In the genomic region with DNA sequence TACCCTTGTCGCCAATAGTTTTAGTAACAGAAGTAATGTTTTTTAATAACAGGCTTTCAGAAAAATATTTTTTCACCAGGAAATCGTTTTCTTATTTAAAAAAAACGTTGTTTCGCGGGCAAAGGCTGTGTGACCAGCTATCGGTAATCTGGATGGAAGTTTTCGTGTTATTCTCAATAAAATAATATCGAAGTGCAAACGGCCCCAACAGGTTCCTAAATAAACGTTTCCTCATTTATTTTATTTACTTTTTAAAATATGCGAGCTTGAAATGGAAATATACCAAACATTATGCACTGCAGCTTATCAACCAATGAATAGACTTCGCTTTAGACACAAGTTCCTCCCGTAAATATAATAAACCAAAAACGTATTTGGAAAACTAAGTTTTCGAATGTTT, we compare ENCODE assay signal across 1 fruit fly cellular context.
TF ChIP-seq lines count a peak whose summit lies in the region.

A gene (plus strand): TSS at position 167 of the 400 bp plus-strand sequence.

TF ChIP-seq in whole organism, embryonic, 481 proteins besides CTCF, POLR2A, EP300 and RAD21 (continued from another document and continues in another):
- TF ChIP-seq lilli (GFP tag; optimal IDR thresholded peaks at IDR 0.05; lab: Kevin White, UChicago) (no peak), Pdp1 (GFP tag; optimal IDR thresholded peaks at IDR 0.05; lab: Kevin White, UChicago) (no peak), D19A (tag; optimal IDR thresholded peaks at IDR 0.05; lab: Kevin White, UChicago) (no peak), jigr1 (GFP tag; IDR thresholded peaks at IDR 0.05; lab: Robert Waterston, UW) (no peak), CG33557 (GFP tag; optimal IDR thresholded peaks at IDR 0.05; lab: Kevin White, UChicago) (no peak), ftz-f1 (GFP tag; optimal IDR thresholded peaks at IDR 0.05; lab: Kevin White, UChicago) (no peak), mld (GFP tag; IDR thresholded peaks at IDR 0.05; lab: Robert Waterston, UW; ENCODE audit: partially characterized antibody) (no peak), cas (GFP tag; IDR thresholded peaks at IDR 0.05; lab: Robert Waterston, UW) (no peak), CoRest (tag; optimal IDR thresholded peaks at IDR 0.05; lab: Kevin White, UChicago) (peak; percentile 16), pzg (GFP tag; optimal IDR thresholded peaks at IDR 0.05; lab: Kevin White, UChicago) (peak; percentile 61), sima (GFP tag; optimal IDR thresholded peaks at IDR 0.05; lab: Kevin White, UChicago) (no peak), amos (GFP tag; IDR thresholded peaks at IDR 0.05; lab: Robert Waterston, UW; ENCODE audit: partially characterized antibody) (no peak; the same call in 1 of the 2 replicates), peb (GFP tag; IDR thresholded peaks at IDR 0.05; lab: Robert Waterston, UW) (no peak), Dref (GFP tag; IDR thresholded peaks at IDR 0.05; lab: Robert Waterston, UW) (peak; percentile 73), cato (GFP tag; optimal IDR thresholded peaks at IDR 0.05; lab: Kevin White, UChicago; ENCODE audit: borderline replicate concordance) (no peak), H15 (GFP tag; IDR thresholded peaks at IDR 0.05; lab: Robert Waterston, UW) (no peak), CG2129 (GFP tag; IDR thresholded peaks at IDR 0.05; lab: Robert Waterston, UW; ENCODE audit: partially characterized antibody) (no peak), CG4424 (GFP tag; optimal IDR thresholded peaks at IDR 0.05; lab: Kevin White, UChicago) (no peak), CG10209 (GFP tag; optimal IDR thresholded peaks at IDR 0.05; lab: Kevin White, UChicago) (no peak), chif (GFP tag; optimal IDR thresholded peaks at IDR 0.05; lab: Kevin White, UChicago) (no peak), insv (GFP tag; optimal IDR thresholded peaks at IDR 0.05; lab: Kevin White, UChicago) (no peak), B-H1 (GFP tag; IDR thresholded peaks at IDR 0.05; lab: Robert Waterston, UW) (no peak), Hmx (GFP tag; optimal IDR thresholded peaks at IDR 0.05; lab: Kevin White, UChicago) (no peak), CG6791 (GFP tag; IDR thresholded peaks at IDR 0.05; lab: Robert Waterston, UW; ENCODE audit: partially characterized antibody) (peak; percentile 57; the same call in 2 of the 3 replicates), MBD-R2 (GFP tag; IDR thresholded peaks at IDR 0.05; lab: Robert Waterston, UW) (peak; percentile 57), CG10366 (GFP tag; IDR thresholded peaks at IDR 0.05; lab: Robert Waterston, UW) (no peak), CG10267 (tag; optimal IDR thresholded peaks at IDR 0.05; lab: Kevin White, UChicago) (peak; percentile 63), CG7372 (GFP tag; IDR thresholded peaks at IDR 0.05; lab: Robert Waterston, UW) (no peak), H2.0 (GFP tag; IDR thresholded peaks at IDR 0.05; lab: Robert Waterston, UW) (no peak), Atf3 (GFP tag; optimal IDR thresholded peaks at IDR 0.05; lab: Kevin White, UChicago) (no peak), Oli (tag; optimal IDR thresholded peaks at IDR 0.05; lab: Kevin White, UChicago) (no peak), btn (GFP tag; optimal IDR thresholded peaks at IDR 0.05; lab: Kevin White, UChicago) (no peak), CG14710 (tag; optimal IDR thresholded peaks at IDR 0.05; lab: Kevin White, UChicago) (peak; percentile 52), schlank (tag; optimal IDR thresholded peaks at IDR 0.05; lab: Kevin White, UChicago) (no peak), Jarid2 (GFP tag; optimal IDR thresholded peaks at IDR 0.05; lab: Kevin White, UChicago) (no peak), CG13894 (tag; optimal IDR thresholded peaks at IDR 0.05; lab: Kevin White, UChicago) (no peak), YL-1 (GFP tag; optimal IDR thresholded peaks at IDR 0.05; lab: Kevin White, UChicago) (peak; percentile 14), Xrp1 (GFP tag; IDR thresholded peaks at IDR 0.05; lab: Robert Waterston, UW) (peak; percentile 25; the same call in 1 of the 2 replicates), pfk (GFP tag; optimal IDR thresholded peaks at IDR 0.05; lab: Kevin White, UChicago) (no peak), bsh (GFP tag; optimal IDR thresholded peaks at IDR 0.05; lab: Kevin White, UChicago) (no peak), croc (GFP tag; conservative IDR thresholded peaks at IDR 0.05; lab: Robert Waterston, UW) (no peak), CG4617 (GFP tag; optimal IDR thresholded peaks at IDR 0.05; lab: Kevin White, UChicago; ENCODE audit: borderline replicate concordance) (peak; percentile 56), trh (GFP tag; optimal IDR thresholded peaks at IDR 0.05; lab: Kevin White, UChicago) (no peak), CG9817 (tag; optimal IDR thresholded peaks at IDR 0.05; lab: Kevin White, UChicago) (no peak), lbe (GFP tag; optimal IDR thresholded peaks at IDR 0.05; lab: Kevin White, UChicago) (peak; percentile 37), Bteb2 (GFP tag; optimal IDR thresholded peaks at IDR 0.05; lab: Kevin White, UChicago) (no peak), Stat92E (GFP tag; optimal IDR thresholded peaks at IDR 0.05; lab: Kevin White, UChicago) (no peak), cg (GFP tag; optimal IDR thresholded peaks at IDR 0.05; lab: Kevin White, UChicago) (no peak), otp (GFP tag; IDR thresholded peaks at IDR 0.05; lab: Robert Waterston, UW) (no peak), lola (GFP tag; optimal IDR thresholded peaks at IDR 0.05; lab: Kevin White, UChicago) (no peak), gro (GFP tag; optimal IDR thresholded peaks at IDR 0.05; lab: Kevin White, UChicago) (no peak), CG1792 (GFP tag; optimal IDR thresholded peaks at IDR 0.05; lab: Kevin White, UChicago) (peak; percentile 42), cad (GFP tag; optimal IDR thresholded peaks at IDR 0.05; lab: Kevin White, UChicago) (no peak), CG5245 (GFP tag; optimal IDR thresholded peaks at IDR 0.05; lab: Kevin White, UChicago) (no peak), CG17829 (tag; optimal IDR thresholded peaks at IDR 0.05; lab: Kevin White, UChicago) (peak; percentile 45), Ptx1 (GFP tag; IDR thresholded peaks at IDR 0.05; lab: Robert Waterston, UW) (no peak), CG7745 (tag; optimal IDR thresholded peaks at IDR 0.05; lab: Kevin White, UChicago) (no peak), Nf-YB (GFP tag; optimal IDR thresholded peaks at IDR 0.05; lab: Kevin White, UChicago) (no peak), CHES-1-like (GFP tag; optimal IDR thresholded peaks at IDR 0.05; lab: Kevin White, UChicago) (no peak), ci (GFP tag; IDR thresholded peaks at IDR 0.05; lab: Robert Waterston, UW) (0 out of 3 replicates have a peak, but pooled peaks have one; percentile 14), fu2 (GFP tag; optimal IDR thresholded peaks at IDR 0.05; lab: Kevin White, UChicago) (no peak), CG8388 (GFP tag; optimal IDR thresholded peaks at IDR 0.05; lab: Kevin White, UChicago) (no peak), Neu2 (GFP tag; optimal IDR thresholded peaks at IDR 0.05; lab: Kevin White, UChicago; ENCODE audit: borderline replicate concordance) (no peak), CG15696 (tag; optimal IDR thresholded peaks at IDR 0.05; lab: Kevin White, UChicago) (peak; percentile 7), pho (GFP tag; optimal IDR thresholded peaks at IDR 0.05; lab: Kevin White, UChicago) (no peak), knrl (GFP tag; IDR thresholded peaks at IDR 0.05; lab: Robert Waterston, UW; ENCODE audit: partially characterized antibody) (peak; percentile 52; the same call in 2 of the 3 replicates), vvl (GFP tag; IDR thresholded peaks at IDR 0.05; lab: Robert Waterston, UW) (no peak), CG13296 (GFP tag; optimal IDR thresholded peaks at IDR 0.05; lab: Kevin White, UChicago) (no peak), Hmr (GFP tag; optimal IDR thresholded peaks at IDR 0.05; lab: Kevin White, UChicago) (no peak), CG10147 (GFP tag; optimal IDR thresholded peaks at IDR 0.05; lab: Kevin White, UChicago) (no peak), stwl (tag; optimal IDR thresholded peaks at IDR 0.05; lab: Kevin White, UChicago) (peak; percentile 42), TFAM (GFP tag; optimal IDR thresholded peaks at IDR 0.05; lab: Kevin White, UChicago) (no peak), zf30C (GFP tag; optimal IDR thresholded peaks at IDR 0.05; lab: Kevin White, UChicago) (no peak), pnt (GFP tag; optimal IDR thresholded peaks at IDR 0.05; lab: Kevin White, UChicago) (no peak), dm (GFP tag; optimal IDR thresholded peaks at IDR 0.05; lab: Kevin White, UChicago) (no peak), CrebB (tag; optimal IDR thresholded peaks at IDR 0.05; lab: Kevin White, UChicago) (no peak), abd-A (tag; optimal IDR thresholded peaks at IDR 0.05; lab: Kevin White, UChicago) (no peak), ara (GFP tag; IDR thresholded peaks at IDR 0.05; lab: Robert Waterston, UW) (no peak), CG31365 (tag; optimal IDR thresholded peaks at IDR 0.05; lab: Kevin White, UChicago) (no peak), CG11093 (GFP tag; IDR thresholded peaks at IDR 0.05; lab: Robert Waterston, UW) (no peak), CG7987 (GFP tag; optimal IDR thresholded peaks at IDR 0.05; lab: Kevin White, UChicago) (no peak), bbx (GFP tag; IDR thresholded peaks at IDR 0.05; lab: Robert Waterston, UW; ENCODE audit: partially characterized antibody) (peak; percentile 38; the same call in 1 of the 2 replicates), dmrt99B (tag; optimal IDR thresholded peaks at IDR 0.05; lab: Kevin White, UChicago) (no peak), pita (GFP tag; optimal IDR thresholded peaks at IDR 0.05; lab: Kevin White, UChicago) (no peak), ac (GFP tag; optimal IDR thresholded peaks at IDR 0.05; lab: Kevin White, UChicago) (no peak), prd (optimal IDR thresholded peaks at IDR 0.05; lab: Kevin White, UChicago) (no peak), prd (GFP tag; IDR thresholded peaks at IDR 0.05; lab: Robert Waterston, UW) (no peak), Mrtf (GFP tag; IDR thresholded peaks at IDR 0.05; lab: Robert Waterston, UW) (no peak), Sin3A (optimal IDR thresholded peaks at IDR 0.05; lab: Kevin White, UChicago) (no peak), sc (optimal IDR thresholded peaks at IDR 0.05; lab: Kevin White, UChicago) (no peak), sc (GFP tag; optimal IDR thresholded peaks at IDR 0.05; lab: Kevin White, UChicago) (no peak), Max (GFP tag; optimal IDR thresholded peaks at IDR 0.05; lab: Kevin White, UChicago) (no peak), CG11696 (GFP tag; IDR thresholded peaks at IDR 0.05; lab: Robert Waterston, UW) (no peak), br (optimal IDR thresholded peaks at IDR 0.05; lab: Kevin White, UChicago) (no peak), dmrt11E (tag; optimal IDR thresholded peaks at IDR 0.05; lab: Kevin White, UChicago) (no peak), Bgb (GFP tag; IDR thresholded peaks at IDR 0.05; lab: Robert Waterston, UW; ENCODE audit: partially characterized antibody) (peak; percentile 47; the same call in 1 of the 2 replicates), CG12155 (GFP tag; optimal IDR thresholded peaks at IDR 0.05; lab: Kevin White, UChicago) (no peak), mirr (GFP tag; optimal IDR thresholded peaks at IDR 0.05; lab: Kevin White, UChicago) (no peak), sug (tag; optimal IDR thresholded peaks at IDR 0.05; lab: Kevin White, UChicago) (peak; percentile 21), HLH3B (GFP tag; IDR thresholded peaks at IDR 0.05; lab: Robert Waterston, UW) (no peak), onecut (GFP tag; IDR thresholded peaks at IDR 0.05; lab: Robert Waterston, UW) (no peak), sob (GFP tag; IDR thresholded peaks at IDR 0.05; lab: Robert Waterston, UW) (peak; percentile 38), grau (tag; optimal IDR thresholded peaks at IDR 0.05; lab: Kevin White, UChicago) (no peak), Ets65A (GFP tag; lab: Kevin White, UChicago) (no peak), D19B (GFP tag; optimal IDR thresholded peaks at IDR 0.05; lab: Kevin White, UChicago) (no peak), CG13775 (GFP tag; optimal IDR thresholded peaks at IDR 0.05; lab: Kevin White, UChicago) (no peak), CG4282 (GFP tag; optimal IDR thresholded peaks at IDR 0.05; lab: Kevin White, UChicago) (no peak), luna (GFP tag; optimal IDR thresholded peaks at IDR 0.05; lab: Kevin White, UChicago) (no peak), CG3726 (GFP tag; IDR thresholded peaks at IDR 0.05; lab: Robert Waterston, UW) (no peak), tgo (GFP tag; IDR thresholded peaks at IDR 0.05; lab: Robert Waterston, UW) (no peak), Asciz (GFP tag; optimal IDR thresholded peaks at IDR 0.05; lab: Kevin White, UChicago) (no peak), CG30020 (tag; optimal IDR thresholded peaks at IDR 0.05; lab: Kevin White, UChicago) (peak; percentile 38), MESR4 (GFP tag; optimal IDR thresholded peaks at IDR 0.05; lab: Kevin White, UChicago) (peak; percentile 23), gfzf (GFP tag; optimal IDR thresholded peaks at IDR 0.05; lab: Kevin White, UChicago) (peak; percentile 75), Nf-YC (tag; optimal IDR thresholded peaks at IDR 0.05; lab: Kevin White, UChicago) (peak; percentile 2), HLH4C (GFP tag; IDR thresholded peaks at IDR 0.05; lab: Robert Waterston, UW; ENCODE audit: partially characterized antibody) (peak; percentile 35; the same call in 1 of the 3 replicates), CG34224 (GFP tag; IDR thresholded peaks at IDR 0.05; lab: Robert Waterston, UW; ENCODE audit: partially characterized antibody) (no peak), Antp (GFP tag; optimal IDR thresholded peaks at IDR 0.05; lab: Kevin White, UChicago) (no peak), CG18619 (GFP tag; optimal IDR thresholded peaks at IDR 0.05; lab: Kevin White, UChicago) (no peak), zfh2 (GFP tag; optimal IDR thresholded peaks at IDR 0.05; lab: Kevin White, UChicago) (no peak), Dll (GFP tag; IDR thresholded peaks at IDR 0.05; lab: Robert Waterston, UW; ENCODE audit: partially characterized antibody) (peak; percentile 42; the same call in 1 of the 4 replicates), Myb (GFP tag; optimal IDR thresholded peaks at IDR 0.05; lab: Kevin White, UChicago) (peak; percentile 96), ssp (GFP tag; IDR thresholded peaks at IDR 0.05; lab: Robert Waterston, UW) (no peak), CG12659 (GFP tag; optimal IDR thresholded peaks at IDR 0.05; lab: Kevin White, UChicago) (peak; percentile 29), CG2199 (GFP tag; IDR thresholded peaks at IDR 0.05; lab: Robert Waterston, UW) (no peak), Dp (GFP tag; optimal IDR thresholded peaks at IDR 0.05; lab: Kevin White, UChicago) (peak; percentile 94), CG11456 (GFP tag; IDR thresholded peaks at IDR 0.05; lab: Robert Waterston, UW) (no peak), CG1024 (GFP tag; IDR thresholded peaks at IDR 0.05; lab: Robert Waterston, UW) (no peak), CG8290 (GFP tag; optimal IDR thresholded peaks at IDR 0.05; lab: Kevin White, UChicago) (no peak), CG8290 (tag; optimal IDR thresholded peaks at IDR 0.05; lab: Kevin White, UChicago) (no peak), gem (tag; optimal IDR thresholded peaks at IDR 0.05; lab: Kevin White, UChicago) (no peak)
